Worm (Caenorhabditis elegans) whole organism, late embryonic: ENCODE results near the gene fcho-1.

ENCODE experiments used
- C08G9.2 ChIP-seq: sonication (generic microtip); optimal IDR thresholded peaks from 2 replicates; lab custom pipeline; 2016; ENCODE audit warnings: mild to moderate bottlenecking, missing genetic modification characterization, moderate library complexity, missing compliant biosample characterization
- C38D4.7 ChIP-seq: fragments of 200-800 bp; sonication (Bioruptor generic); optimal IDR thresholded peaks from 2 replicates; lab custom pipeline; 2018; ENCODE audit warnings: mild to moderate bottlenecking, missing genetic modification characterization, moderate library complexity, missing compliant biosample characterization
- F13H6.1 ChIP-seq: sonication (generic microtip); optimal IDR thresholded peaks from 2 replicates; lab custom pipeline; 2016; ENCODE audit warnings: missing genetic modification characterization, missing compliant biosample characterization
- K02D7.2 ChIP-seq: sonication (generic microtip); optimal IDR thresholded peaks from 2 replicates; lab custom pipeline; 2017; ENCODE audit warnings: mild to moderate bottlenecking, missing genetic modification characterization, missing compliant biosample characterization
- K09A11.1 ChIP-seq: sonication (generic microtip); optimal IDR thresholded peaks from 2 replicates; lab custom pipeline; 2017; ENCODE audit warnings: antibody characterized with exemption, mild to moderate bottlenecking, missing genetic modification characterization, missing compliant biosample characterization; ENCODE audit not compliant: insufficient read depth
- T23F11.4 ChIP-seq: fragments of 200-800 bp; sonication (Bioruptor generic); optimal IDR thresholded peaks from 2 replicates; lab custom pipeline; 2018; ENCODE audit warnings: mild to moderate bottlenecking, missing genetic modification characterization, missing compliant biosample characterization
- Y22D7AL.16 ChIP-seq: sonication (generic microtip); optimal IDR thresholded peaks from 2 replicates; lab custom pipeline; 2016; ENCODE audit warnings: missing genetic modification characterization, missing compliant biosample characterization
- ama-1 ChIP-seq: fragments of 150-350 bp; optimal IDR thresholded peaks from 2 replicates; lab custom pipeline; 2014
- ceh-14 ChIP-seq: sonication (generic microtip); optimal IDR thresholded peaks from 2 replicates; lab custom pipeline; 2016; ENCODE audit warnings: missing genotype, missing genetic modification characterization, missing compliant biosample characterization
- ceh-18 ChIP-seq: sonication (generic microtip); optimal IDR thresholded peaks from 2 replicates; lab custom pipeline; 2016; ENCODE audit warnings: missing genetic modification characterization, missing compliant biosample characterization
- ceh-19 ChIP-seq: fragments of 200-800 bp; sonication (Bioruptor generic); optimal IDR thresholded peaks from 2 replicates; lab custom pipeline; 2018; ENCODE audit warnings: mild to moderate bottlenecking, missing genetic modification characterization, missing compliant biosample characterization
- ceh-2 ChIP-seq: sonication (generic microtip); optimal IDR thresholded peaks from 2 replicates; lab custom pipeline; 2016; ENCODE audit warnings: missing genotype, missing genetic modification characterization, missing compliant biosample characterization
- ceh-22 ChIP-seq: sonication (generic microtip); optimal IDR thresholded peaks from 2 replicates; lab custom pipeline; 2017; ENCODE audit warnings: missing biosample characterization, missing genetic modification characterization
- ceh-30 ChIP-seq: fragments of 150-350 bp; optimal IDR thresholded peaks from 2 replicates; lab custom pipeline; 2014; ENCODE audit warnings: missing biosample characterization, missing genetic modification characterization
- ceh-31 ChIP-seq: sonication (generic microtip); optimal IDR thresholded peaks from 2 replicates; lab custom pipeline; 2016; ENCODE audit warnings: missing genetic modification characterization, missing compliant biosample characterization
- ceh-34 ChIP-seq: sonication (generic microtip); optimal IDR thresholded peaks from 2 replicates; lab custom pipeline; 2016; ENCODE audit warnings: mild to moderate bottlenecking, missing genetic modification characterization, missing compliant biosample characterization
- ceh-45 ChIP-seq: fragments of 200-800 bp; sonication (Bioruptor generic); IDR thresholded peaks from 2 replicates; pipeline ENCODE4 v1.3.6; 2022; ENCODE audit warnings: missing genetic modification reagents, missing genetic modification characterization, missing compliant biosample characterization
- ceh-6 ChIP-seq: fragments of 200-800 bp; sonication (Bioruptor generic); optimal IDR thresholded peaks from 2 replicates; lab custom pipeline; 2018; ENCODE audit warnings: mild to moderate bottlenecking, missing genetic modification characterization, missing compliant biosample characterization
- ceh-9 ChIP-seq: sonication (generic microtip); optimal IDR thresholded peaks from 2 replicates; lab custom pipeline; 2016; ENCODE audit warnings: mild to moderate bottlenecking, missing genetic modification characterization, inconsistent platforms, missing compliant biosample characterization
- che-1 ChIP-seq: sonication (generic microtip); optimal IDR thresholded peaks from 2 replicates; lab custom pipeline; 2016; ENCODE audit warnings: mild to moderate bottlenecking, missing genetic modification characterization, missing compliant biosample characterization
- dmd-4 ChIP-seq: sonication (generic microtip); optimal IDR thresholded peaks from 2 replicates; lab custom pipeline; 2016; ENCODE audit warnings: borderline replicate concordance, missing genetic modification characterization, missing compliant biosample characterization
- dve-1 ChIP-seq: sonication (generic microtip); optimal IDR thresholded peaks from 2 replicates; lab custom pipeline; 2017; ENCODE audit warnings: antibody characterized with exemption, mild to moderate bottlenecking, missing genetic modification characterization, missing compliant biosample characterization
- elt-2 ChIP-seq: sonication (generic microtip); optimal IDR thresholded peaks from 2 replicates; lab custom pipeline; 2016; ENCODE audit warnings: missing genetic modification reagents, missing genetic modification characterization, missing compliant biosample characterization
- ets-4 ChIP-seq: sonication (generic microtip); optimal IDR thresholded peaks from 2 replicates; lab custom pipeline; 2016; ENCODE audit warnings: missing genetic modification characterization, missing compliant biosample characterization
- eyg-1 ChIP-seq: sonication (generic microtip); optimal IDR thresholded peaks from 2 replicates; lab custom pipeline; 2016; ENCODE audit warnings: missing genotype, missing genetic modification characterization, missing compliant biosample characterization
- fax-1 ChIP-seq: sonication (generic microtip); optimal IDR thresholded peaks from 2 replicates; lab custom pipeline; 2016; ENCODE audit warnings: missing genotype, missing genetic modification characterization, missing compliant biosample characterization
- fkh-6 ChIP-seq: sonication (generic microtip); optimal IDR thresholded peaks from 2 replicates; lab custom pipeline; 2016; ENCODE audit warnings: missing genetic modification characterization, missing compliant biosample characterization
- hlh-15 ChIP-seq: sonication (generic microtip); optimal IDR thresholded peaks from 2 replicates; lab custom pipeline; 2016; ENCODE audit warnings: missing genetic modification characterization, missing compliant biosample characterization
- hlh-30 ChIP-seq: sonication (generic microtip); optimal IDR thresholded peaks from 2 replicates; lab custom pipeline; 2017; ENCODE audit warnings: antibody characterized with exemption, missing genetic modification characterization, missing compliant biosample characterization; ENCODE audit not compliant: insufficient read depth
- hlh-6 ChIP-seq: sonication (generic microtip); optimal IDR thresholded peaks from 2 replicates; lab custom pipeline; 2016; ENCODE audit warnings: missing genotype, missing genetic modification characterization, missing compliant biosample characterization
- hlh-8 ChIP-seq: sonication (generic microtip); optimal IDR thresholded peaks from 2 replicates; lab custom pipeline; 2016; ENCODE audit warnings: missing genotype, missing genetic modification characterization, missing compliant biosample characterization
- lin-11 ChIP-seq: fragments of 200-800 bp; sonication (Bioruptor generic); optimal IDR thresholded peaks from 2 replicates; lab custom pipeline; 2018; ENCODE audit warnings: mild to moderate bottlenecking, missing genetic modification characterization, missing compliant biosample characterization
- madf-2 ChIP-seq: sonication (generic microtip); optimal IDR thresholded peaks from 2 replicates; lab custom pipeline; 2017; ENCODE audit warnings: missing genetic modification characterization, missing compliant biosample characterization
- nfya-1 ChIP-seq: sonication (generic microtip); optimal IDR thresholded peaks from 2 replicates; lab custom pipeline; 2017; ENCODE audit warnings: missing genetic modification characterization, mild to moderate bottlenecking, missing compliant biosample characterization, antibody characterized with exemption, moderate library complexity
- nhr-11 ChIP-seq: fragments of 150-350 bp; optimal IDR thresholded peaks from 2 replicates; lab custom pipeline; 2014; ENCODE audit warnings: missing biosample characterization, missing genetic modification characterization
- npax-4 ChIP-seq: sonication (generic microtip); optimal IDR thresholded peaks from 2 replicates; lab custom pipeline; 2016; ENCODE audit warnings: missing genetic modification characterization, missing compliant biosample characterization
- odd-2 ChIP-seq: sonication (generic microtip); optimal IDR thresholded peaks from 2 replicates; lab custom pipeline; 2017; ENCODE audit warnings: antibody characterized with exemption, mild to moderate bottlenecking, missing genetic modification characterization, missing compliant biosample characterization
- pat-9 ChIP-seq: fragments of 200-800 bp; sonication (Bioruptor generic); optimal IDR thresholded peaks from 2 replicates; lab custom pipeline; 2018; ENCODE audit warnings: mild to moderate bottlenecking, missing genetic modification characterization, moderate library complexity, missing compliant biosample characterization
- pha-2 ChIP-seq: sonication (generic microtip); optimal IDR thresholded peaks from 2 replicates; lab custom pipeline; 2017; ENCODE audit warnings: mild to moderate bottlenecking, missing genetic modification characterization, missing compliant biosample characterization
- pha-4 ChIP-seq: fragments of 150-350 bp; optimal IDR thresholded peaks from 2 replicates; lab custom pipeline; 2018; ENCODE audit warnings: missing biosample characterization, missing genetic modification reagents, missing genetic modification characterization
- ref-2 ChIP-seq: sonication (generic microtip); optimal IDR thresholded peaks from 2 replicates; lab custom pipeline; 2016; ENCODE audit warnings: missing genetic modification characterization, missing compliant biosample characterization
- rnt-1 ChIP-seq: sonication (generic microtip); optimal IDR thresholded peaks from 2 replicates; lab custom pipeline; 2016; ENCODE audit warnings: missing genetic modification characterization, missing compliant biosample characterization
- sdc-2 ChIP-seq: sonication (generic microtip); optimal IDR thresholded peaks from 2 replicates; lab custom pipeline; 2016; ENCODE audit warnings: missing genotype, missing genetic modification characterization, missing compliant biosample characterization
- sox-2 ChIP-seq: fragments of 200-800 bp; sonication (Bioruptor generic); IDR thresholded peaks from 2 replicates; pipeline ENCODE4 v1.3.6; 2022; ENCODE audit warnings: missing genetic modification reagents, missing genetic modification characterization, missing compliant biosample characterization
- sox-4 ChIP-seq: sonication (generic microtip); optimal IDR thresholded peaks from 2 replicates; lab custom pipeline; 2017; ENCODE audit warnings: mild to moderate bottlenecking, missing genetic modification characterization, inconsistent platforms, missing compliant biosample characterization
- syd-9 ChIP-seq: sonication (generic microtip); optimal IDR thresholded peaks from 2 replicates; lab custom pipeline; 2016; ENCODE audit warnings: mild to moderate bottlenecking, missing genetic modification characterization, moderate library complexity, missing compliant biosample characterization
- tbx-2 ChIP-seq: sonication (generic microtip); optimal IDR thresholded peaks from 2 replicates; lab custom pipeline; 2016; ENCODE audit warnings: missing genetic modification characterization, missing compliant biosample characterization
- tbx-7 ChIP-seq: sonication (generic microtip); optimal IDR thresholded peaks from 2 replicates; lab custom pipeline; 2016; ENCODE audit warnings: missing genotype, missing genetic modification characterization, missing compliant biosample characterization
- ttx-3 ChIP-seq: sonication (generic microtip); optimal IDR thresholded peaks from 2 replicates; lab custom pipeline; 2016; ENCODE audit warnings: missing genetic modification reagents, missing genetic modification characterization, missing compliant biosample characterization
- unc-42 ChIP-seq: sonication (generic microtip); optimal IDR thresholded peaks from 2 replicates; lab custom pipeline; 2016; ENCODE audit warnings: missing genotype, missing genetic modification characterization, missing compliant biosample characterization

Gene fcho-1

ce11 chrII:1315245-1315644 lies 4.9 kb downstream of the fcho-1 start:
- TF ChIP-seq madf-2 (tag; lab: Kevin White, UChicago) (no peak), ceh-9 (no peak), tbx-7 (tag; lab: Kevin White, UChicago) (no peak), hlh-15 (no peak), ceh-19 (GFP tag; lab: Kevin White, UChicago) (no peak), pat-9 (no peak), pha-4 (no peak), Y22D7AL.16 (tag; lab: Kevin White, UChicago) (no peak)

- peak; percentile 90 for TF ChIP-seq dve-1 (tag; lab: Kevin White, UChicago)
- peak; percentile 90 for TF ChIP-seq rnt-1 (tag; lab: Kevin White, UChicago)
- no peak for TF ChIP-seq tbx-7 (tag; lab: Kevin White, UChicago)
- peak; percentile 58 for TF ChIP-seq C38D4.7 (GFP tag; lab: Kevin White, UChicago)
- peak; percentile 93 for TF ChIP-seq nfya-1
- no peak for TF ChIP-seq K02D7.2 (tag; lab: Kevin White, UChicago)
- TF ChIP-seq syd-9 (tag; lab: Kevin White, UChicago) = peak; percentile 61
- peak; percentile 11 for TF ChIP-seq C08G9.2 (tag; lab: Kevin White, UChicago)
- TF ChIP-seq ceh-14 = peak; percentile 73
- TF ChIP-seq ets-4 (tag; lab: Kevin White, UChicago) = peak; percentile 65
- TF ChIP-seq pha-2 = peak; percentile 60
- TF ChIP-seq unc-42 = peak; percentile 72
- TF ChIP-seq pat-9 = peak; percentile 95
- TF ChIP-seq ceh-6 (GFP tag; lab: Kevin White, UChicago) = peak; percentile 53
- TF ChIP-seq eyg-1 (tag; lab: Kevin White, UChicago) = no peak
- peak; percentile 78 for TF ChIP-seq ceh-19 (GFP tag; lab: Kevin White, UChicago)
- peak; percentile 66 for TF ChIP-seq ceh-2 (tag; lab: Kevin White, UChicago)
- peak; percentile 68 for TF ChIP-seq madf-2 (tag; lab: Kevin White, UChicago)
- TF ChIP-seq pha-4 = no peak
- no peak for TF ChIP-seq hlh-30 (tag; lab: Kevin White, UChicago)
- TF ChIP-seq hlh-15 = peak; percentile 13
- TF ChIP-seq ceh-22 (tag; lab: Kevin White, UChicago) = no peak
- no peak for TF ChIP-seq fax-1
- no peak for TF ChIP-seq dmd-4 (tag; lab: Kevin White, UChicago)
- peak; percentile 91 for TF ChIP-seq tbx-2 (tag; lab: Kevin White, UChicago)
- no peak for TF ChIP-seq hlh-8 (tag; lab: Kevin White, UChicago)
- TF ChIP-seq ama-1 (lab: Kevin White, UChicago) = peak; percentile 61
- TF ChIP-seq ceh-45 (GFP tag; lab: Robert Waterston, UW) = 0 out of 2 replicates have a peak, but pooled peaks have one; percentile 35
- TF ChIP-seq ceh-30 (tag; lab: Kevin White, UChicago) = peak; percentile 81
- TF ChIP-seq F13H6.1 = peak; percentile 78
- TF ChIP-seq ceh-31 (tag; lab: Kevin White, UChicago) = peak; percentile 89
- TF ChIP-seq sox-4 (tag; lab: Kevin White, UChicago) = peak; percentile 66
- peak; percentile 93 for TF ChIP-seq ceh-34 (tag; lab: Kevin White, UChicago)
- peak; percentile 80 for TF ChIP-seq ref-2 (tag; lab: Kevin White, UChicago)
- TF ChIP-seq che-1 (tag; lab: Kevin White, UChicago) = peak; percentile 70
- TF ChIP-seq fkh-6 = no peak
- peak; percentile 28 for TF ChIP-seq sdc-2 (tag; lab: Kevin White, UChicago)
- peak; percentile 24 for TF ChIP-seq T23F11.4
- peak; percentile 60 for TF ChIP-seq elt-2 (tag; lab: Kevin White, UChicago)
- peak; percentile 91 for TF ChIP-seq ceh-18 (tag; lab: Kevin White, UChicago)
- TF ChIP-seq K09A11.1 = peak; percentile 24
- peak; percentile 7; the same call in 1 of the 2 replicates for TF ChIP-seq sox-2
- TF ChIP-seq ttx-3 (tag; lab: Kevin White, UChicago) = peak; percentile 51
- peak; percentile 20 for TF ChIP-seq lin-11
- TF ChIP-seq npax-4 = no peak
- TF ChIP-seq odd-2 (tag; lab: Kevin White, UChicago) = peak; percentile 15
- TF ChIP-seq nhr-11 (tag; lab: Kevin White, UChicago) = no peak
- TF ChIP-seq hlh-6 (tag; lab: Kevin White, UChicago) = peak; percentile 13
These were observed 10.1 kb downstream of the fcho-1 start for ce11 chrII:1320412-1320811.
